Fruit fly (Drosophila melanogaster) whole organism, embryonic: ENCODE data around the gene Vdup1.

ENCODE experiments used
- Asciz ChIP-seq: fragments of 200-800 bp; sonication (Bioruptor generic); optimal IDR thresholded peaks from 2 replicates; lab custom pipeline; 2017; ENCODE audit warnings: missing biosample characterization, mild to moderate bottlenecking, missing genetic modification characterization, missing genetic modification reagents
- CG10462 ChIP-seq: fragments of 200-800 bp; sonication (Bioruptor generic); optimal IDR thresholded peaks from 2 replicates; lab custom pipeline; 2016; ENCODE audit warnings: missing biosample characterization, missing genetic modification characterization
- CG10979 ChIP-seq: fragments of 200-800 bp; sonication (Bioruptor generic); optimal IDR thresholded peaks from 2 replicates; lab custom pipeline; 2018; ENCODE audit warnings: missing biosample characterization, mild to moderate bottlenecking, missing genetic modification characterization, moderate library complexity
- CG11085 ChIP-seq: fragments of 200-800 bp; sonication (Bioruptor generic); IDR thresholded peaks from 2 replicates; pipeline ENCODE4 v1.3.6; 2022; ENCODE audit warnings: missing biosample characterization, missing genetic modification characterization
- CG13287 ChIP-seq: fragments of 200-800 bp; sonication (Bioruptor generic); IDR thresholded peaks from 2 replicates; pipeline ENCODE4 v1.3.6; 2022; ENCODE audit warnings: missing biosample characterization, missing genetic modification characterization; ENCODE audit not compliant: partially characterized antibody
- CG17568 ChIP-seq: fragments of 200-800 bp; sonication (Bioruptor generic); optimal IDR thresholded peaks from 2 replicates; lab custom pipeline; 2018; ENCODE audit warnings: missing biosample characterization, mild to moderate bottlenecking, missing genetic modification characterization, moderate library complexity
- CG17829 ChIP-seq: fragments of 200-800 bp; optimal IDR thresholded peaks from 2 replicates; lab custom pipeline; 2019; ENCODE audit warnings: missing biosample characterization, mild to moderate bottlenecking, missing genetic modification characterization, moderate library complexity
- CG18764 ChIP-seq: fragments of 200-800 bp; sonication (Bioruptor generic); optimal IDR thresholded peaks from 3 replicates; lab custom pipeline; 2016; ENCODE audit warnings: missing biosample characterization, missing genetic modification characterization
- CG2202 ChIP-seq: fragments of 200-800 bp; sonication (Bioruptor generic); optimal IDR thresholded peaks from 2 replicates; lab custom pipeline; 2018; ENCODE audit warnings: missing biosample characterization, mild to moderate bottlenecking, missing genetic modification characterization
- CG2678 ChIP-seq: fragments of 200-800 bp; sonication (Bioruptor generic); optimal IDR thresholded peaks from 3 replicates; lab custom pipeline; 2019; ENCODE audit warnings: missing biosample characterization, mild to moderate bottlenecking, missing genetic modification characterization, moderate library complexity
- CG31441 ChIP-seq: fragments of 200-800 bp; sonication (Bioruptor generic); IDR thresholded peaks from 2 replicates; pipeline ENCODE4 v1.3.6; 2022; ENCODE audit warnings: missing biosample characterization, missing genetic modification characterization
- CG3281 ChIP-seq: fragments of 200-800 bp; sonication (Bioruptor generic); optimal IDR thresholded peaks from 3 replicates; lab custom pipeline; 2017; ENCODE audit warnings: missing biosample characterization, mild to moderate bottlenecking, missing genetic modification characterization
- CG34376 ChIP-seq: fragments of 200-800 bp; sonication (Bioruptor generic); optimal IDR thresholded peaks from 2 replicates; lab custom pipeline; 2018; ENCODE audit warnings: missing biosample characterization, mild to moderate bottlenecking, missing genetic modification characterization
- CG3847 ChIP-seq: fragments of 200-800 bp; sonication (Bioruptor generic); IDR thresholded peaks from 2 replicates; pipeline ENCODE4 v1.3.6; 2022; ENCODE audit warnings: missing biosample characterization, missing genetic modification characterization
- CG4282 ChIP-seq: fragments of 200-800 bp; sonication (Bioruptor generic); optimal IDR thresholded peaks from 2 replicates; lab custom pipeline; 2016; ENCODE audit warnings: missing biosample characterization, missing genetic modification characterization
- CG4424 ChIP-seq: fragments of 200-800 bp; sonication (Bioruptor generic); optimal IDR thresholded peaks from 3 replicates; lab custom pipeline; 2016; ENCODE audit warnings: missing biosample characterization, missing genetic modification characterization
- CG9876 ChIP-seq: fragments of 200-800 bp; sonication (Bioruptor generic); optimal IDR thresholded peaks from 2 replicates; lab custom pipeline; 2016; ENCODE audit warnings: missing biosample characterization, missing genetic modification characterization
- Camta ChIP-seq: fragments of 200-800 bp; sonication (Bioruptor generic); optimal IDR thresholded peaks from 2 replicates; lab custom pipeline; 2016; ENCODE audit warnings: missing biosample characterization, missing genetic modification characterization
- D ChIP-seq, 2 experiments: fragments of 200-800 bp in 1 of 2; fragments of >200 bp in 1 of 2; sonication (Bioruptor generic) in 1 of 2; optimal IDR thresholded peaks; 2 replicates in 1 of 2; 3 replicates in 1 of 2; lab custom pipeline; 2017; ENCODE audit warnings: mild to moderate bottlenecking in 1 of 2, missing biosample characterization in 1 of 2, missing genetic modification characterization in 1 of 2, missing genetic modification reagents in 1 of 2
- Eip74EF ChIP-seq, 2 experiments: fragments of 200-800 bp in 1 of 2; fragments of >200 bp in 1 of 2; sonication (Bioruptor generic) in 1 of 2; optimal IDR thresholded peaks; 2 replicates each; lab custom pipeline; 2017 to 2019; ENCODE audit warnings: missing biosample characterization in 2 of 2, missing genetic modification characterization in 2 of 2, mild to moderate bottlenecking in 1 of 2, moderate library complexity in 1 of 2
- Hsf ChIP-seq: fragments of 200-800 bp; sonication (Bioruptor generic); optimal IDR thresholded peaks from 3 replicates; lab custom pipeline; 2016; ENCODE audit warnings: missing biosample characterization, missing genetic modification characterization
- Med ChIP-seq: fragments of 200-800 bp; sonication (Bioruptor generic); peaks from one replicate; lab custom pipeline; 2016; ENCODE audit warnings: missing biosample characterization, missing genetic modification characterization, mild to moderate bottlenecking, inconsistent platforms, moderate library complexity
- Usf ChIP-seq: fragments of 200-800 bp; sonication (Bioruptor generic); optimal IDR thresholded peaks from 2 replicates; lab custom pipeline; 2017; ENCODE audit warnings: missing genotype, missing biosample characterization, missing genetic modification characterization
- bcd ChIP-seq: fragments of 200-800 bp; sonication (Bioruptor generic); optimal IDR thresholded peaks from 2 replicates; lab custom pipeline; 2017; ENCODE audit warnings: missing biosample characterization, mild to moderate bottlenecking, missing genetic modification characterization
- bsh ChIP-seq, 2 experiments: fragments of 200-800 bp; sonication (Bioruptor generic); optimal IDR thresholded peaks; 2 replicates each; lab custom pipeline; 2017 to 2018; ENCODE audit warnings: mild to moderate bottlenecking in 2 of 2, missing biosample characterization in 2 of 2, missing genetic modification characterization in 2 of 2, moderate library complexity in 1 of 2
- chinmo ChIP-seq: fragments of 200-800 bp; sonication (Bioruptor generic); IDR thresholded peaks from 4 replicates; pipeline ENCODE4 v1.3.6; 2022; ENCODE audit warnings: missing biosample characterization, missing genetic modification characterization; ENCODE audit not compliant: partially characterized antibody
- corto ChIP-seq: fragments of 200-800 bp; sonication (Bioruptor generic); optimal IDR thresholded peaks from 2 replicates; lab custom pipeline; 2016; ENCODE audit warnings: missing biosample characterization, mild to moderate bottlenecking, missing genetic modification characterization, moderate library complexity
- danr ChIP-seq: fragments of 200-800 bp; sonication (Bioruptor generic); IDR thresholded peaks from 2 replicates; pipeline ENCODE4 v1.3.6; 2022; ENCODE audit warnings: missing biosample characterization, missing genetic modification characterization
- fd3F ChIP-seq: fragments of 200-800 bp; sonication (Bioruptor generic); optimal IDR thresholded peaks from 2 replicates; lab custom pipeline; 2018; ENCODE audit warnings: missing biosample characterization, mild to moderate bottlenecking, missing genetic modification characterization, moderate library complexity
- ham ChIP-seq: fragments of 200-800 bp; sonication (Bioruptor generic); IDR thresholded peaks from 2 replicates; pipeline ENCODE4 v1.3.6; 2022; ENCODE audit warnings: missing biosample characterization, missing genetic modification characterization
- hkb ChIP-seq, 2 experiments: fragments of 200-800 bp in 1 of 2; fragments of >200 bp in 1 of 2; sonication (Bioruptor generic) in 1 of 2; IDR thresholded peaks in 1 of 2; optimal IDR thresholded peaks in 1 of 2; 2 replicates each; pipeline versions ENCODE4 v1.3.6 to Lab custom; 2017 to 2022; ENCODE audit warnings: missing biosample characterization in 1 of 2, missing genetic modification characterization in 1 of 2
- insv ChIP-seq, 2 experiments: fragments of 200-800 bp; sonication (Bioruptor generic); optimal IDR thresholded peaks; 3 replicates each; lab custom pipeline; 2016 to 2018; ENCODE audit warnings: missing biosample characterization in 2 of 2, missing genetic modification characterization in 2 of 2
- maf-S ChIP-seq: fragments of 200-800 bp; sonication (Bioruptor generic); optimal IDR thresholded peaks from 2 replicates; lab custom pipeline; 2016; ENCODE audit warnings: missing biosample characterization, missing genetic modification characterization
- otp ChIP-seq: fragments of 200-800 bp; sonication (Bioruptor generic); IDR thresholded peaks from 3 replicates; pipeline ENCODE4, ENCODE4 v1.3.6; 2022; ENCODE audit warnings: missing biosample characterization, missing genetic modification characterization
- phol ChIP-seq: fragments of 200-800 bp; sonication (Bioruptor generic); optimal IDR thresholded peaks from 3 replicates; lab custom pipeline; 2018; ENCODE audit warnings: missing biosample characterization, mild to moderate bottlenecking, missing genetic modification characterization, moderate library complexity
- pros ChIP-seq: fragments of 200-800 bp; sonication (Bioruptor generic); optimal IDR thresholded peaks from 3 replicates; lab custom pipeline; 2019; ENCODE audit warnings: missing biosample characterization, mild to moderate bottlenecking, missing genetic modification characterization, moderate library complexity
- slp2 ChIP-seq: fragments of 200-800 bp; sonication (Bioruptor generic); optimal IDR thresholded peaks from 2 replicates; lab custom pipeline; 2016; ENCODE audit warnings: missing biosample characterization, missing genetic modification characterization
- sna ChIP-seq: fragments of 200-800 bp; sonication (Bioruptor generic); IDR thresholded peaks from 2 replicates; pipeline ENCODE4 v1.3.6; 2022; ENCODE audit warnings: missing biosample characterization, missing genetic modification characterization; ENCODE audit not compliant: partially characterized antibody
- so ChIP-seq: fragments of 200-800 bp; sonication (Bioruptor generic); IDR thresholded peaks from 3 replicates; pipeline ENCODE4 v1.3.6; 2022; ENCODE audit warnings: missing biosample characterization, missing genetic modification characterization
- sr ChIP-seq: fragments of 200-800 bp; sonication (Bioruptor generic); IDR thresholded peaks from 3 replicates; pipeline ENCODE4 v1.3.6; 2022; ENCODE audit warnings: missing biosample characterization, missing genetic modification characterization
- stc ChIP-seq: fragments of 200-800 bp; sonication (Bioruptor generic); IDR thresholded peaks from 2 replicates; pipeline ENCODE4 v1.3.6; 2022; ENCODE audit warnings: missing biosample characterization, missing genetic modification characterization
- trem ChIP-seq: fragments of 200-800 bp; optimal IDR thresholded peaks from 3 replicates; lab custom pipeline; 2019; ENCODE audit warnings: missing biosample characterization, mild to moderate bottlenecking, missing genetic modification characterization, moderate library complexity
- ttk ChIP-seq: fragments of 200-800 bp; sonication (Bioruptor generic); IDR thresholded peaks from 2 replicates; pipeline ENCODE4 v2.1.2; 2022; ENCODE audit warnings: missing biosample characterization, missing genetic modification characterization
- zfh1 ChIP-seq: fragments of 200-800 bp; sonication (Bioruptor generic); IDR thresholded peaks from 3 replicates; pipeline ENCODE4 v1.3.6; 2022; ENCODE audit warnings: missing biosample characterization, missing genetic modification characterization

Vdup1 gene

DNA sequence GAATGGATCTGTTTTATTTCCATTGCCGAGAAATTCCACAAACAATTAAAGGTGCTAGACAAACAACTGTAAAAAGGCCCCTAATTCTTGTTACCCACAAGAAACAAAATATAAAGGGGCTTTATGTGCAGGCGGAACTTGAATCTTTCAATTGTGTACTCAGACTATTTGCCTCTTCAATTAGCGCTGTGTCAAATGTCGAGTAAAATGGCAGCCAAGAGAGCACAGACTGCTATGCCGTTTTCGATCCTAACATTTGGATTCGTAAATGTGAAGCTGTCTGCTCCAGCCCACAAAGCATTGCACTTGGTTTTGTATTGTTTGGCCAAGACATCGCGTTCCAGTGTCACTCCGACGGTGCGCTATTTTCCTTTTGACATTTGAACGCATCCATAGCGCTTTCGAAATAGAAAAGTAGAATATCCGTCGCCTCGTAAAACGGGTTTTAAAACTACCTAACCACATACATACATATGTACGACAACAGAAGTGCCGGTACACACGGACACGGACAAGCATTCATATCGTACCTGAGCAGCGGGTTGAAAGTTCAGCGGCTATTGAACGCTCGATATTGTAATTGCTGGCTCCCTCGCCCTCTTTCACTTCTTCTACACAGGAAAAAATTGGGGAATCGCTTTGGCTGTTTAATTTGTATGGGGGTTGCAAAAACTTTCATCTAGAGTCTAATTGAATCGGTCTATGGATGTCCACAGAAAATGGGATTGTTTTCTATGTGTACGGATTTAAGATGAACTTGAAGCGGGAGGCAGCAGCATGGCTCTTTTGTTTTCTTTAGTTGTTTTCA lies 12.6 kb downstream of the Vdup1 start (continued):
- TF ChIP-seq CG3847 (GFP tag; lab: Robert Waterston, UW) = no peak
- peak; percentile 21 for TF ChIP-seq slp2 (GFP tag; lab: Kevin White, UChicago)
- TF ChIP-seq Usf (GFP tag; lab: Kevin White, UChicago) = no peak
- peak; percentile 35 for TF ChIP-seq pros (GFP tag; lab: Kevin White, UChicago)
- TF ChIP-seq bcd (GFP tag; lab: Kevin White, UChicago) = peak; percentile 6
- peak; percentile 31 for TF ChIP-seq Asciz (GFP tag; lab: Kevin White, UChicago)
- 0 out of 3 replicates have a peak, but pooled peaks have one; percentile 32 for TF ChIP-seq so (GFP tag; lab: Robert Waterston, UW)
- TF ChIP-seq CG4424 (GFP tag; lab: Kevin White, UChicago) = peak; percentile 54
- no peak for TF ChIP-seq D (optimal IDR thresholded peaks at IDR 0.05; lab: Kevin White, UChicago)
- TF ChIP-seq D (GFP tag; optimal IDR thresholded peaks at IDR 0.05; lab: Kevin White, UChicago) = peak; percentile 27
- peak; percentile 60 for TF ChIP-seq CG10979 (tag; lab: Kevin White, UChicago)
- TF ChIP-seq chinmo (GFP tag; lab: Robert Waterston, UW) = 0 out of 4 replicates have a peak, but pooled peaks have one; percentile 19
- no peak for TF ChIP-seq insv (GFP tag; optimal IDR thresholded peaks at IDR 0.05; lab: Kevin White, UChicago)
- TF ChIP-seq phol = peak; percentile 30
- 0 out of 3 replicates have a peak, but pooled peaks have one; percentile 40 for TF ChIP-seq zfh1 (GFP tag; lab: Robert Waterston, UW)
- TF ChIP-seq stc (GFP tag; lab: Robert Waterston, UW) = 0 out of 2 replicates have a peak, but pooled peaks have one; percentile 22
- TF ChIP-seq otp (GFP tag; lab: Robert Waterston, UW) = peak; percentile 44; the same call in 1 of the 3 replicates
- TF ChIP-seq maf-S (GFP tag; lab: Kevin White, UChicago) = no peak
- no peak for TF ChIP-seq fd3F (GFP tag; lab: Kevin White, UChicago)
- no peak for TF ChIP-seq hkb (optimal IDR thresholded peaks at IDR 0.05; lab: Kevin White, UChicago)
- TF ChIP-seq hkb (GFP tag; IDR thresholded peaks at IDR 0.05; lab: Robert Waterston, UW) = 0 out of 2 replicates have a peak, but pooled peaks have one; percentile 44
- TF ChIP-seq ham (GFP tag; lab: Robert Waterston, UW) = no peak
- no peak for TF ChIP-seq corto (GFP tag; lab: Kevin White, UChicago)
- TF ChIP-seq ttk (GFP tag; lab: Robert Waterston, UW) = 0 out of 2 replicates have a peak, but pooled peaks have one; percentile 12
- TF ChIP-seq bsh (GFP tag; optimal IDR thresholded peaks at IDR 0.05; lab: Kevin White, UChicago) = peak; percentile 33 to 46
- TF ChIP-seq CG11085 (GFP tag; lab: Robert Waterston, UW) = no peak
- peak; percentile 23 for TF ChIP-seq CG3281 (GFP tag; lab: Kevin White, UChicago)
- no peak for TF ChIP-seq CG9876 (GFP tag; lab: Kevin White, UChicago)
- TF ChIP-seq Eip74EF (GFP tag; optimal IDR thresholded peaks at IDR 0.05; lab: Kevin White, UChicago) = no peak
- TF ChIP-seq Camta (GFP tag; lab: Kevin White, UChicago) = no peak
- TF ChIP-seq trem (tag; lab: Kevin White, UChicago) = peak; percentile 20
- TF ChIP-seq sr (GFP tag; lab: Robert Waterston, UW) = no peak
- peak; percentile 30; the same call in 1 of the 2 replicates for TF ChIP-seq CG31441 (GFP tag; lab: Robert Waterston, UW)

DNA sequence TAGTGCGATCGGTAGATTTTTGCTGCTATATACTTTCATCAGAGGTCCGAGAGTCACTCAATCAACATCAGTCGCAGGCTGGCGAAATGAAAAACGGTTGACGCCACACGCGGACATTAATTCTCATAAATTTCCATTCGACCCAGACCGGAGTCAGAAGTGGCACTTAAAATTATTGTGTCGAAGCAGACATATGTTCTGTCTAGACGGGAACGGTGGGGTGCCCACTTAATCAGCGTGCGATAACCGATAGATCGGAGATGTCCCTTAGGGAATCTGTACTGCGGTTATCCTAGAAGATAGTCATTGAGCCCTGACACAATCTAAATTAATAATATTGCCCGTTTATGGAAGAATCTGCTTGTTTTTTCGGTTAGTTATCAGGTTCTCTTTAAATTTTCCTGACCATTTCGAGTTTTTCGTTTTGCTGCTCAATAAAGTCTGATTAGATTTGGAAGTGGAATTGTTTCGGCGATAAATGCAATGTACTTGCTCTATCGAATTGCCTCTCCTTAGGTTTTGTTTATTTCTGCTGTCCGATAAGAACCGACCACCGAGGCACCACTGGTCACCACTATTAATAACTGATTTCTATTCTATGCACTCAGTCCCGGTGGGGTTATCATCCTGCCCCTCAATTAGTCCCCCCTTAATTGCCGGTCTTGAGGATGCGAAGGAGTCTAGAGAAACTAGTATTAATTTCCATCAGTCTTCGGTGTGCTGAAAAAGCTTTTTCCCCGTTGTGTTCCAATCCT lies 16.8 kb downstream of the Vdup1 start:
- TF ChIP-seq CG13287 (GFP tag; lab: Robert Waterston, UW) = no peak
- no peak for TF ChIP-seq CG18764
- peak; percentile 45 for TF ChIP-seq CG34376 (GFP tag; lab: Kevin White, UChicago)
- no peak for TF ChIP-seq danr (GFP tag; lab: Robert Waterston, UW)
- no peak for TF ChIP-seq sna (GFP tag; lab: Robert Waterston, UW)
- no peak for TF ChIP-seq CG10462 (GFP tag; lab: Kevin White, UChicago)
- no peak for TF ChIP-seq CG2678 (tag; lab: Kevin White, UChicago)
- no peak for TF ChIP-seq CG2202 (tag; lab: Kevin White, UChicago)
- TF ChIP-seq Med (GFP tag; lab: Kevin White, UChicago) = peak; percentile 64
- TF ChIP-seq CG17829 (tag; lab: Kevin White, UChicago) = no peak
- TF ChIP-seq Hsf = no peak
- TF ChIP-seq insv (GFP tag; optimal IDR thresholded peaks at IDR 0.05; lab: Kevin White, UChicago) = peak in 1 of 2 experiments; percentile 83
- no peak for TF ChIP-seq CG4282 (GFP tag; lab: Kevin White, UChicago)
- TF ChIP-seq CG17568 (GFP tag; lab: Kevin White, UChicago) = no peak
- no peak for TF ChIP-seq CG9876 (GFP tag; lab: Kevin White, UChicago)
